Fruit fly (Drosophila melanogaster): ENCODE data around the gene CG8012.

CG8012 gene

dm6 chr3L:8185263-8186227 lies 29.5 kb upstream of the CG8012 start (continued):
- no peak for TF ChIP-seq sim (GFP tag; IDR thresholded peaks at IDR 0.05)
- TF ChIP-seq fd64A (GFP tag; optimal IDR thresholded peaks at IDR 0.05) = peak; percentile 5
- no peak for TF ChIP-seq Opbp (GFP tag; IDR thresholded peaks at IDR 0.05; ENCODE audit: partially characterized antibody)
- peak; percentile 37 to 62 for TF ChIP-seq Hr51 (GFP tag; optimal IDR thresholded peaks at IDR 0.05)
- TF ChIP-seq CG10209 (GFP tag; optimal IDR thresholded peaks at IDR 0.05) = peak; percentile 55
- peak; percentile 89 for TF ChIP-seq sens (GFP tag)
- TF ChIP-seq fd102C (GFP tag; optimal IDR thresholded peaks at IDR 0.05) = no peak
- TF ChIP-seq CG18599 (GFP tag; optimal IDR thresholded peaks at IDR 0.05) = peak; percentile 80
- TF ChIP-seq Hmr (GFP tag; optimal IDR thresholded peaks at IDR 0.05) = peak; percentile 41
- TF ChIP-seq her (GFP tag; optimal IDR thresholded peaks at IDR 0.05) = peak; percentile 2
- no peak for TF ChIP-seq fd3F (GFP tag; optimal IDR thresholded peaks at IDR 0.05)
- TF ChIP-seq Dref (GFP tag; IDR thresholded peaks at IDR 0.05) = no peak
- peak; percentile 100 for TF ChIP-seq sug (tag; optimal IDR thresholded peaks at IDR 0.05)
- TF ChIP-seq CG32767 (GFP tag; IDR thresholded peaks at IDR 0.05) = no peak
- TF ChIP-seq CG4424 (GFP tag; optimal IDR thresholded peaks at IDR 0.05) = peak; percentile 43
- peak; percentile 70 for TF ChIP-seq Nf-YC (tag; optimal IDR thresholded peaks at IDR 0.05)
- 0 out of 2 replicates have a peak, but pooled peaks have one; percentile 8 for TF ChIP-seq CG11696 (GFP tag; IDR thresholded peaks at IDR 0.05)
- TF ChIP-seq BEAF-32 (GFP tag; optimal IDR thresholded peaks at IDR 0.05) = no peak
- peak; percentile 2 for TF ChIP-seq CG1529 (GFP tag; optimal IDR thresholded peaks at IDR 0.05)
- TF ChIP-seq Dek (tag; optimal IDR thresholded peaks at IDR 0.05) = peak; percentile 17
- peak; percentile 30 for TF ChIP-seq Jarid2 (GFP tag; optimal IDR thresholded peaks at IDR 0.05)
- peak; percentile 38 for TF ChIP-seq az2 (GFP tag; optimal IDR thresholded peaks at IDR 0.05)
- TF ChIP-seq CG10959 (GFP tag; IDR thresholded peaks at IDR 0.05) = no peak
- TF ChIP-seq CG1603 (tag; optimal IDR thresholded peaks at IDR 0.05) = peak; percentile 70
- TF ChIP-seq repo (GFP tag; optimal IDR thresholded peaks at IDR 0.05) = no peak
- no peak for TF ChIP-seq CG7963 (GFP tag; IDR thresholded peaks at IDR 0.05; ENCODE audit: partially characterized antibody)
- TF ChIP-seq wek (GFP tag; optimal IDR thresholded peaks at IDR 0.05) = no peak
- peak; percentile 58 for TF ChIP-seq CG15269 (tag; optimal IDR thresholded peaks at IDR 0.05)
- TF ChIP-seq CG4617 (GFP tag; optimal IDR thresholded peaks at IDR 0.05; ENCODE audit: borderline replicate concordance) = no peak
- TF ChIP-seq Sry-β (GFP tag; optimal IDR thresholded peaks at IDR 0.05) = no peak
- TF ChIP-seq CHES-1-like (GFP tag; optimal IDR thresholded peaks at IDR 0.05) = peak; percentile 44
- no peak for TF ChIP-seq prd (optimal IDR thresholded peaks at IDR 0.05)
- peak; percentile 60 for TF ChIP-seq prd (GFP tag; IDR thresholded peaks at IDR 0.05)
- no peak for TF ChIP-seq aop (GFP tag; IDR thresholded peaks at IDR 0.05)
- TF ChIP-seq lbe (GFP tag; optimal IDR thresholded peaks at IDR 0.05) = no peak
- no peak for TF ChIP-seq Hmx (GFP tag; optimal IDR thresholded peaks at IDR 0.05)
- TF ChIP-seq hb (GFP tag; IDR thresholded peaks at IDR 0.05; ENCODE audit: partially characterized antibody) = no peak
- peak; percentile 86 for TF ChIP-seq sens-2 (GFP tag; IDR thresholded peaks at IDR 0.05)
- peak; percentile 51 for TF ChIP-seq ind (GFP tag; optimal IDR thresholded peaks at IDR 0.05)
- peak; percentile 93 for TF ChIP-seq mirr (GFP tag; optimal IDR thresholded peaks at IDR 0.05)
- TF ChIP-seq ssp (GFP tag; IDR thresholded peaks at IDR 0.05) = no peak
- TF ChIP-seq CG3281 (GFP tag; optimal IDR thresholded peaks at IDR 0.05) = peak; percentile 64
- TF ChIP-seq CG7839 (tag; optimal IDR thresholded peaks at IDR 0.05) = peak; percentile 58
- no peak for TF ChIP-seq dm (GFP tag; optimal IDR thresholded peaks at IDR 0.05)
- no peak for TF ChIP-seq CG9876 (GFP tag; optimal IDR thresholded peaks at IDR 0.05)
- no peak; the same call in 1 of the 2 replicates for TF ChIP-seq E2f2 (GFP tag; IDR thresholded peaks at IDR 0.05)
- TF ChIP-seq Dad (GFP tag; optimal IDR thresholded peaks at IDR 0.05) = no peak
- TF ChIP-seq CG31224 (GFP tag; IDR thresholded peaks at IDR 0.05) = 0 out of 2 replicates have a peak, but pooled peaks have one; percentile 16

Measured in whole organism, embryonic.